Worm (Caenorhabditis elegans): ENCODE measurements around the gene C47E8.9.

The C47E8.9 gene

DNA sequence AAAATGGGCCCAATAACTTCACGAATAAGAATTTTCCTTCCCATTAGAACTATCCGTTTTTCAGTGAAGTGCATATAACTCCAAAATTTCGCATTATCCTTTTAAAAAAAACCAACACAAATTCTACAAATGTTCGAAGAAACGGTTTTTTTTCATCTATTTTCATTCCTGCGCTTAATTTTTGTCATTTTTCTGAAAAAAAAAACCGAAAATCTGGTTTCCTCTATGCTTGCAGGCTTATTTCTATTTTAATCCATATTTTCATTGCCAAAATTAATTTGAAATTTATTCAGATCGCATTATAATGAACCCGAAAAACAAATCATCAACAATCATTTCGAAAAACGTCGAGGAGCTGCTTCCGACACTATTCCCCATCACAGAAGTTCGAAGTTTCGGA, 35.6 kb downstream of the C47E8.9 start, which contains the start of gene set-5:
Gene set-5 (plus strand): TSS at position 301 of the 400 bp plus-strand sequence.
- TF ChIP-seq W03F9.2 (tag; optimal IDR thresholded peaks at IDR 0.05) (no peak), him-1 (tag; optimal IDR thresholded peaks at IDR 0.05) (no peak), dao-5 (tag; optimal IDR thresholded peaks at IDR 0.05) (no peak)

- TF ChIP-seq W03F9.2 (tag; optimal IDR thresholded peaks at IDR 0.05) (no peak), dao-5 (tag; optimal IDR thresholded peaks at IDR 0.05) (no peak), him-1 (tag; optimal IDR thresholded peaks at IDR 0.05) (no peak)
Measured at ce11 chrV:14707958-14708357, 44.9 kb downstream of the C47E8.9 start, which contains the start of gene R08A2.9. Gene R08A2.9 (plus strand): TSS chrV:14708258.

ce11 chrV:14711077-14711476, 48.0 kb downstream of the C47E8.9 start, which contains the start of gene ssp-33:
Gene ssp-33 (plus strand): TSS chrV:14711377.
- TF ChIP-seq dao-5 (tag; optimal IDR thresholded peaks at IDR 0.05) (no peak), W03F9.2 (tag; optimal IDR thresholded peaks at IDR 0.05) (no peak), him-1 (tag; optimal IDR thresholded peaks at IDR 0.05) (no peak)

DNA sequence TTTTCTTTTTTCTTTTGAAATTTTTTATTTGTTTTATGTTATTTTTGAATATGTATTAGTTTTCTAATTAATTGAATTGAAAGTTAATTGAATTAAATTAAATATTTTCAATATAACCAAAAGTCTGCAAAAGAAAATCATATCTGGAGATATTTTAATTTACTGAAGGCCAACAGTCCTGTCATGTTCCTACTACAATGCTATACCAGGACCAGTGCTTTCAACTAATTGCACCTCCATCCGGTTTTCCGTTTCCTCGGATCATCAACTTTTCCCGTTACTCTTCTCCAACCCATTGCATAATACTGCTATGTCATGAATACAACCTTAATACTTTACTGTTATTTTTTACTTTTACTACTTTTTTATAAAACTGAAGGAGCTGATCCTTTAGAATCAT, 49.2 kb downstream of the C47E8.9 start, which contains the start of gene R08A2.5:
Gene R08A2.5 (plus strand): TSS at position 301 of the 400 bp plus-strand sequence.
- TF ChIP-seq dao-5 (tag; optimal IDR thresholded peaks at IDR 0.05) (no peak), W03F9.2 (tag; optimal IDR thresholded peaks at IDR 0.05) (no peak), him-1 (tag; optimal IDR thresholded peaks at IDR 0.05) (no peak)

ce11 chrV:14715608-14716007, 52.5 kb downstream of the C47E8.9 start, which contains the start of gene R08A2.2:
Gene R08A2.2 (minus strand): TSS chrV:14715708.
- no peak for TF ChIP-seq dao-5 (tag; optimal IDR thresholded peaks at IDR 0.05)
